Worm (Caenorhabditis elegans) whole organism, dauer: ENCODE measurements around the gene dyf-3.
"Not testable (repeated sequence)": the region's sequence is repeated elsewhere in the genome, so short reads cannot be mapped to it uniquely, and the experiment has no call there.

Experiments used
- unc-62 ChIP-seq: sonication (generic microtip); optimal IDR thresholded peaks from 2 replicates; lab custom pipeline; 2017; ENCODE audit warnings: missing biosample characterization, missing genetic modification reagents, missing genetic modification characterization

Gene dyf-3

ce11 chrIV:3399015-3399722 lies at the start of gene dyf-3, which contains the start of gene pdhb-1:
Gene dyf-3 (minus strand): TSS chrIV:3399231.
Gene pdhb-1 (plus strand): TSS chrIV:3399672.
- no peak for TF ChIP-seq unc-62

- no peak for TF ChIP-seq unc-62
These were observed 48.3 kb upstream of the dyf-3 start for ce11 chrIV:3447350-3447749.

ce11 chrIV:3444614-3445013 lies 45.6 kb upstream of the dyf-3 start, which contains the start of gene F58E2.5:
Gene F58E2.5 (plus strand): TSS chrIV:3444914.
- no peak for TF ChIP-seq unc-62

ce11 chrIV:3444101-3444500 lies 45.1 kb upstream of the dyf-3 start, which contains the start of gene F09D12.2:
Gene F09D12.2 (minus strand): TSS chrIV:3444201.
- TF ChIP-seq unc-62 = no peak

ce11 chrIV:3442513-3442912 lies 43.5 kb upstream of the dyf-3 start:
- no peak for TF ChIP-seq unc-62

ce11 chrIV:3440848-3441247 lies 41.8 kb upstream of the dyf-3 start, which contains the start of gene grd-10:
Gene grd-10 (plus strand): TSS chrIV:3441055.
- no peak for TF ChIP-seq unc-62

ce11 chrIV:3439354-3439753 lies 40.3 kb upstream of the dyf-3 start, which contains the start of gene grd-3:
Gene grd-3 (plus strand): TSS chrIV:3439655.
- no peak for TF ChIP-seq unc-62

ce11 chrIV:3438022-3438421 lies 39.0 kb upstream of the dyf-3 start, which contains the start of gene grd-13:
Gene grd-13 (plus strand): TSS chrIV:3438312.
- TF ChIP-seq unc-62 = no peak

- TF ChIP-seq unc-62 = no peak
These were observed 37.0 kb upstream of the dyf-3 start, which contains the start of gene srz-32 for ce11 chrIV:3436021-3436420. Gene srz-32 (plus strand): TSS chrIV:3436321.

- TF ChIP-seq unc-62 = not testable (repeated sequence)
These were observed 34.4 kb upstream of the dyf-3 start, which contains the start of gene C04C3.7 for ce11 chrIV:3433387-3433786. Gene C04C3.7 (minus strand): TSS chrIV:3433487.

ce11 chrIV:3428434-3428950 lies 29.5 kb upstream of the dyf-3 start, which contains the start of the genes C04C3.9 and srz-60:
Gene C04C3.9 (minus strand): TSS chrIV:3428534.
Gene srz-60 (plus strand): TSS chrIV:3428900.
- no peak for TF ChIP-seq unc-62

- no peak for TF ChIP-seq unc-62
These were observed 23.5 kb upstream of the dyf-3 start, which contains the start of gene C04C3.6 for ce11 chrIV:3422516-3422915. Gene C04C3.6 (minus strand): TSS chrIV:3422616.

ce11 chrIV:3418741-3419140 lies 19.7 kb upstream of the dyf-3 start:
- TF ChIP-seq unc-62 = no peak

ce11 chrIV:3415383-3415782 lies 16.4 kb upstream of the dyf-3 start, which contains the start of gene lgc-9:
Gene lgc-9 (plus strand): TSS chrIV:3415683.
- TF ChIP-seq unc-62 = no peak

ce11 chrIV:3400941-3401340 lies 1.9 kb upstream of the dyf-3 start:
- TF ChIP-seq unc-62 = no peak

ce11 chrIV:3398078-3398477 lies 953 bp downstream of the dyf-3 start:
- TF ChIP-seq unc-62 = no peak

ce11 chrIV:3395581-3395980 lies 3.5 kb downstream of the dyf-3 start, which contains the start of gene C04C3.14:
Gene C04C3.14 (plus strand): TSS chrIV:3395881.
- no peak for TF ChIP-seq unc-62

ce11 chrIV:3394066-3394465 lies 5.0 kb downstream of the dyf-3 start, which contains the start of gene C04C3.4:
Gene C04C3.4 (plus strand): TSS chrIV:3394366.
- not testable (repeated sequence) for TF ChIP-seq unc-62
